Worm (Caenorhabditis elegans) whole organism, L1 larva: ENCODE data around the gene flp-28.

Experiments used
- C04F5.9 ChIP-seq: sonication (generic microtip); optimal IDR thresholded peaks from 2 replicates; lab custom pipeline; 2016; ENCODE audit warnings: missing genetic modification characterization, missing compliant biosample characterization
- C34B4.2 ChIP-seq: sonication (generic microtip); optimal IDR thresholded peaks from 2 replicates; lab custom pipeline; 2017; ENCODE audit warnings: mild to moderate bottlenecking, missing genetic modification characterization, missing compliant biosample characterization
- aly-2 ChIP-seq: fragments of 150-350 bp; optimal IDR thresholded peaks from 2 replicates; lab custom pipeline; 2014; ENCODE audit warnings: missing biosample characterization, missing genetic modification characterization
- blmp-1 ChIP-seq: fragments of 150-350 bp; optimal IDR thresholded peaks from 2 replicates; lab custom pipeline; 2014; ENCODE audit warnings: missing biosample characterization, missing genetic modification characterization
- ceh-8 ChIP-seq: fragments of 200-800 bp; sonication (Bioruptor generic); optimal IDR thresholded peaks from 2 replicates; lab custom pipeline; 2018; ENCODE audit warnings: mild to moderate bottlenecking, missing genetic modification characterization, moderate library complexity, missing compliant biosample characterization
- ceh-82 ChIP-seq, 3 experiments: fragments of 150-350 bp in 1 of 3; sonication (generic microtip) in 2 of 3; optimal IDR thresholded peaks; 2 replicates each; lab custom pipeline; 2014 to 2017; ENCODE audit warnings: missing biosample characterization in 3 of 3, missing genetic modification characterization in 3 of 3
- ceh-90 ChIP-seq: sonication (generic microtip); optimal IDR thresholded peaks from 2 replicates; lab custom pipeline; 2016; ENCODE audit warnings: missing genetic modification characterization, missing compliant biosample characterization
- ces-1 ChIP-seq: fragments of 150-350 bp; optimal IDR thresholded peaks from 2 replicates; lab custom pipeline; 2014; ENCODE audit warnings: missing biosample characterization, missing genetic modification reagents, missing genetic modification characterization
- dpl-1 ChIP-seq, 3 experiments: fragments of 150-350 bp in 2 of 3; sonication (generic microtip) in 1 of 3; optimal IDR thresholded peaks; 2 replicates each; lab custom pipeline; 2014 to 2017; ENCODE audit warnings: missing biosample characterization in 3 of 3, missing genetic modification characterization in 3 of 3, missing genetic modification reagents in 3 of 3
- dsc-1 ChIP-seq: sonication (generic microtip); optimal IDR thresholded peaks from 2 replicates; lab custom pipeline; 2016; ENCODE audit warnings: mild to moderate bottlenecking, missing genetic modification characterization, missing compliant biosample characterization
- efl-1 ChIP-seq, 4 experiments: fragments of 150-350 bp; optimal IDR thresholded peaks in 3 of 4; peaks in 1 of 4; 1 replicate in 1 of 4; 2 replicates in 3 of 4; lab custom pipeline; 2014; ENCODE audit warnings: missing biosample characterization in 2 of 4, missing genetic modification characterization in 2 of 4, missing genetic modification reagents in 2 of 4
- efl-3 ChIP-seq: fragments of 200-800 bp; sonication (Bioruptor generic); optimal IDR thresholded peaks from 2 replicates; lab custom pipeline; 2018; ENCODE audit warnings: mild to moderate bottlenecking, missing genetic modification characterization, missing compliant biosample characterization
- egl-13 ChIP-seq: sonication (generic microtip); optimal IDR thresholded peaks from 2 replicates; lab custom pipeline; 2016; ENCODE audit warnings: missing genotype, missing genetic modification reagents, missing genetic modification characterization, missing compliant biosample characterization
- elt-3 ChIP-seq, 6 experiments: fragments of 150-350 bp in 1 of 6; sonication (generic microtip); optimal IDR thresholded peaks; 2 replicates each; lab custom pipeline; 2017 to 2018; ENCODE audit warnings: missing biosample characterization in 6 of 6, missing genetic modification characterization in 6 of 6, inconsistent platforms in 1 of 6
- ets-5 ChIP-seq: fragments of 200-800 bp; sonication (Bioruptor generic); IDR thresholded peaks from 2 replicates; pipeline ENCODE4 v1.3.6; 2022; ENCODE audit warnings: missing genetic modification characterization, missing compliant biosample characterization
- fkh-10 ChIP-seq: sonication (generic microtip); optimal IDR thresholded peaks from 2 replicates; lab custom pipeline; 2017; ENCODE audit warnings: missing biosample characterization, missing genetic modification reagents, missing genetic modification characterization
- hlh-17 ChIP-seq: fragments of 200-800 bp; sonication (Bioruptor generic); optimal IDR thresholded peaks from 2 replicates; lab custom pipeline; 2018; ENCODE audit warnings: missing genetic modification characterization, mild to moderate bottlenecking, missing compliant biosample characterization, moderate library complexity, borderline replicate concordance
- hpl-2 ChIP-seq: fragments of 150-350 bp; optimal IDR thresholded peaks from 2 replicates; lab custom pipeline; 2014; ENCODE audit warnings: missing biosample characterization, missing genetic modification reagents, missing genetic modification characterization
- irx-1 ChIP-seq: sonication (generic microtip); optimal IDR thresholded peaks from 2 replicates; lab custom pipeline; 2016; ENCODE audit warnings: missing genetic modification characterization, missing compliant biosample characterization
- isw-1 ChIP-seq: fragments of 200-800 bp; sonication (Bioruptor generic); IDR thresholded peaks from 2 replicates; pipeline ENCODE4 v1.3.6; 2022; ENCODE audit warnings: missing genetic modification characterization, missing compliant biosample characterization
- lin-14 ChIP-seq: fragments of 200-800 bp; sonication (Bioruptor generic); optimal IDR thresholded peaks from 2 replicates; lab custom pipeline; 2018; ENCODE audit warnings: mild to moderate bottlenecking, missing genetic modification characterization, moderate library complexity, missing compliant biosample characterization
- lin-39 ChIP-seq: fragments of 150-350 bp; optimal IDR thresholded peaks from 2 replicates; lab custom pipeline; 2014; ENCODE audit warnings: missing biosample characterization, missing genetic modification reagents, missing genetic modification characterization
- lir-3 ChIP-seq: sonication (generic microtip); optimal IDR thresholded peaks from 2 replicates; lab custom pipeline; 2016; ENCODE audit warnings: mild to moderate bottlenecking, missing genetic modification characterization, moderate library complexity, missing compliant biosample characterization; ENCODE audit not compliant: poor library complexity
- mef-2 ChIP-seq: fragments of 150-350 bp; optimal IDR thresholded peaks from 2 replicates; lab custom pipeline; 2014; ENCODE audit warnings: missing biosample characterization, missing genetic modification characterization
- mep-1 ChIP-seq: fragments of 150-350 bp; optimal IDR thresholded peaks from 2 replicates; lab custom pipeline; 2014; ENCODE audit warnings: missing biosample characterization, missing genetic modification characterization
- nhr-12 ChIP-seq: sonication (generic microtip); optimal IDR thresholded peaks from 2 replicates; lab custom pipeline; 2017; ENCODE audit warnings: missing biosample characterization, missing genetic modification characterization
- nhr-20 ChIP-seq: sonication (generic microtip); optimal IDR thresholded peaks from 2 replicates; lab custom pipeline; 2016; ENCODE audit warnings: mild to moderate bottlenecking, missing genetic modification characterization, missing compliant biosample characterization
- nhr-71 ChIP-seq: sonication (generic microtip); optimal IDR thresholded peaks from 2 replicates; lab custom pipeline; 2016; ENCODE audit warnings: mild to moderate bottlenecking, missing genetic modification characterization, moderate library complexity, missing compliant biosample characterization
- nhr-76 ChIP-seq: sonication (generic microtip); optimal IDR thresholded peaks from 2 replicates; lab custom pipeline; 2017; ENCODE audit warnings: missing biosample characterization, missing genetic modification characterization
- nhr-77 ChIP-seq: fragments of 150-350 bp; optimal IDR thresholded peaks from 2 replicates; lab custom pipeline; 2014; ENCODE audit warnings: missing biosample characterization, missing genetic modification characterization
- nhr-84 ChIP-seq: sonication (generic microtip); optimal IDR thresholded peaks from 2 replicates; lab custom pipeline; 2017; ENCODE audit warnings: missing biosample characterization, missing genetic modification characterization
- nhr-85 ChIP-seq: sonication (generic microtip); peaks from one replicate; lab custom pipeline; 2016; ENCODE audit warnings: missing genetic modification characterization, inconsistent platforms, missing compliant biosample characterization
- nhr-90 ChIP-seq: sonication (generic microtip); optimal IDR thresholded peaks from 2 replicates; lab custom pipeline; 2016; ENCODE audit warnings: mild to moderate bottlenecking, missing genetic modification characterization, missing compliant biosample characterization; ENCODE audit not compliant: poor library complexity
- pax-3 ChIP-seq: fragments of 200-800 bp; sonication (Bioruptor generic); optimal IDR thresholded peaks from 2 replicates; lab custom pipeline; 2018; ENCODE audit warnings: mild to moderate bottlenecking, missing genetic modification characterization, moderate library complexity, missing compliant biosample characterization
- skn-1 ChIP-seq: fragments of 150-350 bp; optimal IDR thresholded peaks from 2 replicates; lab custom pipeline; 2014; ENCODE audit warnings: missing biosample characterization, missing genetic modification characterization
- snu-23 ChIP-seq: sonication (generic microtip); optimal IDR thresholded peaks from 2 replicates; lab custom pipeline; 2016; ENCODE audit warnings: missing genetic modification characterization, missing compliant biosample characterization
- sox-4 ChIP-seq: sonication (generic microtip); optimal IDR thresholded peaks from 2 replicates; lab custom pipeline; 2016; ENCODE audit warnings: missing genetic modification characterization, missing compliant biosample characterization
- sptf-1 ChIP-seq: fragments of 150-350 bp; optimal IDR thresholded peaks from 2 replicates; lab custom pipeline; 2014; ENCODE audit warnings: missing biosample characterization, missing genetic modification characterization
- sup-37 ChIP-seq: fragments of 200-800 bp; sonication (Bioruptor generic); optimal IDR thresholded peaks from 2 replicates; lab custom pipeline; 2018; ENCODE audit warnings: mild to moderate bottlenecking, missing genetic modification characterization, missing compliant biosample characterization
- swsn-7 ChIP-seq: sonication (generic microtip); optimal IDR thresholded peaks from 2 replicates; lab custom pipeline; 2016; ENCODE audit warnings: missing genetic modification characterization, missing compliant biosample characterization
- tbx-2 ChIP-seq: sonication (generic microtip); optimal IDR thresholded peaks from 2 replicates; lab custom pipeline; 2016; ENCODE audit warnings: missing genetic modification characterization, missing compliant biosample characterization
- tlp-1 ChIP-seq: fragments of 150-350 bp; optimal IDR thresholded peaks from 2 replicates; lab custom pipeline; 2014; ENCODE audit warnings: missing biosample characterization, missing genetic modification characterization
- unc-62 ChIP-seq: fragments of 150-350 bp; optimal IDR thresholded peaks from 2 replicates; lab custom pipeline; 2014; ENCODE audit warnings: missing biosample characterization, missing genetic modification reagents, missing genetic modification characterization
- unc-98 ChIP-seq: fragments of 200-800 bp; sonication (Bioruptor generic); IDR thresholded peaks from 2 replicates; pipeline ENCODE4 v1.3.6; 2022; ENCODE audit warnings: missing genetic modification characterization, missing compliant biosample characterization
- zag-1 ChIP-seq: fragments of 150-350 bp; optimal IDR thresholded peaks from 2 replicates; lab custom pipeline; 2014; ENCODE audit warnings: missing biosample characterization, missing genetic modification characterization
- ztf-11 ChIP-seq, 2 experiments: sonication (generic microtip); optimal IDR thresholded peaks; 2 replicates each; lab custom pipeline; 2016 to 2017; ENCODE audit warnings: missing genetic modification characterization in 2 of 2, missing biosample characterization in 1 of 2, missing compliant biosample characterization in 1 of 2
- ztf-4 ChIP-seq: fragments of 150-350 bp; optimal IDR thresholded peaks from 2 replicates; lab custom pipeline; 2014; ENCODE audit warnings: missing biosample characterization, missing genetic modification characterization

Gene flp-28

DNA sequence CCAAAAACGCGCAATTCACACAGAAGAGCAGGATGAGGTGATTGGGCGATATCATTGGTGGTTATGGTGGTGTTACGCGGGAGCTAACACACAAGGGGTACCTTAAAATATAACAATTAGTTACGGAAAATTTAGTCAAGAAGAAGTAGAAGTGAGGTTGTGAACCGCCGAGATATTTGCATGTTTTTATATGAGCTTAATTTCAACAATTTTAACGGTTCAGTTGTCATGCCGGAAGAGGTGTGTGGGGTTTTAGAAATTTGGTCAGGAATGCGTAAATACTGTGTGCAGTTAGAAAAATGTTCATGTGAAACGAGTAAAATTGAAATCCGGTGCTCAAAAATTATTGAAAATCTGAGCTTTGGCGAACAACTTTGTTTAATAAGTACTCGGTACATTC, 5.1 kb upstream of the flp-28 start, which contains the start of gene flp-3:
flp-3 (minus strand) TSS at position 101 of the 400 bp plus-strand sequence.
- no peak for TF ChIP-seq lin-14
- TF ChIP-seq elt-3 (tag; optimal IDR thresholded peaks at IDR 0.05; lab: Kevin White, UChicago): no peak
- TF ChIP-seq tlp-1: no peak

DNA sequence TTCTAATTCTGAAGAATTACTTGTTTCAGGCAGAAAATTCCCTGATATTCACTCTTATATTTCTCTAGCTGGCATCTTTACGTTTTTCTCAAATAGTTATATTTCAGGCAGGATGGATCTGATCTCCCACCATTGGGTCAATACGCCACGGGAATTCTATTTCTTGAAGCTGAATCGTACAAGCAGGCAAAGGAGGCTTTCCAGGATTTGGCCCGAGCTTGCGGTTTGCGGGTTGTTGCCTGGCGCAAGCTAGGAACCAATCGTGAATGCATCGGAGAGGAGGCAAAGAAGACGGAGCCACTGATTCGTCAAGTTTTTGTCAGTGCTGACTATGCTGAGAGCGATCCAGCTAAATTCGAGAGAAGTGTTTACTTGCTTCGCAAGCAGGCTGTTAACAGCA, 2.7 kb downstream of the flp-28 start:
- TF ChIP-seq hpl-2 (GFP tag; lab: Kevin White, UChicago) (no peak), dsc-1 (tag; lab: Kevin White, UChicago) (no peak), ztf-11 (tag; optimal IDR thresholded peaks at IDR 0.05; lab: Kevin White, UChicago) (no peak), skn-1 (no peak), efl-3 (GFP tag; lab: Kevin White, UChicago) (no peak), C04F5.9 (tag; lab: Kevin White, UChicago) (no peak), tlp-1 (no peak), snu-23 (no peak), elt-3 (tag; optimal IDR thresholded peaks at IDR 0.05; lab: Kevin White, UChicago) (no peak), lin-39 (tag; lab: Kevin White, UChicago) (no peak), nhr-71 (no peak), sox-4 (no peak), blmp-1 (tag; lab: Kevin White, UChicago) (no peak)

DNA sequence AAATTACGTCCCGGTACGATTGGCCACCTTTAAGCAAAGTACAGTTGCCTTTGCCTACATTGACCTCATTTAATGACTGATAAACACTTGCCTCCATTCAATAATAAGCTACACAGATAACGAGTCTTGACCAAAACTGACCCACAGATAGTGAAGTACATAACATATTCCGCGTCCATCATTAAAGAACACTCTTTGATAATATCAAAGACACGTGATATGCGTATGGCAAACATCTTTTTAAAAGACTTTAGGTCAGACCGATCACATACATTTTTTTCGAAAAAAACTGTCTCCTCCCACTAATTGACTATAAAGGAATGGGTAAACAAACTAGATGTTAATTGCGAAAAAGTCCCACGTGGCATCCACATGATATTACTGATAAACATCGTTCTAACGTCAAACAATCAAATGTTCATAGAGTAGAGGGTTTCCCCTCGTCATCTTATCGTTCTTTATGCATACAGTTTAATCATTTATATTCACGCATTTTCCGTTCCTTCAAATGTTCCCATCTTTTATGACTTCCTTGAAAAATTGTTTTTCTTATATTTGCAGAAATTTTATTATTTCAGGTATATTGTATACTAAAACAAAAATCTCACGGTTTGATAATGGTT, 3.6 kb downstream of the flp-28 start, which contains the start of gene W07E11.1:
W07E11.1 (plus strand) TSS at position 573 of the 623 bp plus-strand sequence.
- TF ChIP-seq sup-37 (GFP tag; lab: Kevin White, UChicago): no peak
- TF ChIP-seq lin-14: peak; percentile 34
- no peak for TF ChIP-seq unc-62 (GFP tag; lab: Kevin White, UChicago)
- no peak for TF ChIP-seq lin-39 (tag; lab: Kevin White, UChicago)
- no peak for TF ChIP-seq pax-3 (tag; lab: Kevin White, UChicago)
- TF ChIP-seq ceh-82 (tag; optimal IDR thresholded peaks at IDR 0.05; lab: Kevin White, UChicago): no peak
- TF ChIP-seq nhr-20 (tag; lab: Kevin White, UChicago): peak; percentile 72
- no peak for TF ChIP-seq ceh-8 (GFP tag; lab: Kevin White, UChicago)
- no peak for TF ChIP-seq tlp-1
- no peak for TF ChIP-seq lir-3 (tag; lab: Kevin White, UChicago)
- TF ChIP-seq tbx-2 (tag; lab: Kevin White, UChicago): peak; percentile 28
- peak; percentile 68 for TF ChIP-seq nhr-90
- TF ChIP-seq ces-1 (GFP tag; lab: Kevin White, UChicago): no peak
- TF ChIP-seq zag-1: no peak
- peak in 3 of 6 experiments; percentile 25 to 76 (median 25) for TF ChIP-seq elt-3 (tag; optimal IDR thresholded peaks at IDR 0.05; lab: Kevin White, UChicago)
- TF ChIP-seq nhr-76 (tag; lab: Kevin White, UChicago): no peak
- TF ChIP-seq ets-5 (GFP tag; lab: Robert Waterston, UW): no peak
- no peak for TF ChIP-seq isw-1 (GFP tag; lab: Robert Waterston, UW)
- TF ChIP-seq nhr-85: peak; percentile 86
- no peak for TF ChIP-seq egl-13 (tag; lab: Kevin White, UChicago)
- TF ChIP-seq C04F5.9 (tag; lab: Kevin White, UChicago): no peak
- no peak for TF ChIP-seq nhr-77 (tag; lab: Kevin White, UChicago)
- TF ChIP-seq nhr-84: no peak
- TF ChIP-seq dpl-1 (GFP tag; optimal IDR thresholded peaks at IDR 0.05; lab: Kevin White, UChicago): no peak
- no peak for TF ChIP-seq mep-1
- no peak for TF ChIP-seq swsn-7 (tag; lab: Kevin White, UChicago)
- no peak for TF ChIP-seq aly-2
- TF ChIP-seq hlh-17 (GFP tag; lab: Kevin White, UChicago): no peak
- no peak for TF ChIP-seq irx-1 (tag; lab: Kevin White, UChicago)
- no peak for TF ChIP-seq ztf-4 (tag; lab: Kevin White, UChicago)
- TF ChIP-seq nhr-71: peak; percentile 63
- TF ChIP-seq nhr-12 (tag; lab: Kevin White, UChicago): no peak
- TF ChIP-seq unc-98: no peak
- no peak for TF ChIP-seq efl-1 (optimal IDR thresholded peaks at IDR 0.05; lab: Kevin White, UChicago)
- TF ChIP-seq efl-1 (GFP tag; optimal IDR thresholded peaks at IDR 0.05 in 1 of 2; lab: Kevin White, UChicago): peak in 1 of 2 experiments; percentile 82
- TF ChIP-seq hpl-2 (GFP tag; lab: Kevin White, UChicago): no peak
- TF ChIP-seq ceh-90 (tag; lab: Kevin White, UChicago): no peak
- TF ChIP-seq C34B4.2 (tag; lab: Kevin White, UChicago): no peak
- TF ChIP-seq sptf-1 (tag; lab: Kevin White, UChicago): no peak
- TF ChIP-seq fkh-10 (GFP tag; lab: Kevin White, UChicago): no peak
- no peak for TF ChIP-seq mef-2 (tag; lab: Kevin White, UChicago)
